Fruit fly (Drosophila melanogaster): ENCODE results near the gene CG11854.

Gene CG11854

dm6 chr3R:25193726-25194204, 48.1 kb upstream of the CG11854 start, which contains the start of gene lobo (continued):
- 0 out of 2 replicates have a peak, but pooled peaks have one; percentile 26 for TF ChIP-seq sisA (GFP tag; IDR thresholded peaks at IDR 0.05)
- TF ChIP-seq Usf (GFP tag; optimal IDR thresholded peaks at IDR 0.05) = peak; percentile 28
- no peak for TF ChIP-seq TFAM (GFP tag; optimal IDR thresholded peaks at IDR 0.05)
- TF ChIP-seq Atf3 (GFP tag; optimal IDR thresholded peaks at IDR 0.05) = peak; percentile 30
- TF ChIP-seq CG3407 (GFP tag; optimal IDR thresholded peaks at IDR 0.05) = peak; percentile 52
- TF ChIP-seq CG31224 (GFP tag; IDR thresholded peaks at IDR 0.05) = peak; percentile 38; the same call in 1 of the 2 replicates
- peak; percentile 57 for TF ChIP-seq pb (GFP tag; optimal IDR thresholded peaks at IDR 0.05)
- peak; percentile 66 for TF ChIP-seq grau (tag; optimal IDR thresholded peaks at IDR 0.05)
- TF ChIP-seq CG15696 (tag; optimal IDR thresholded peaks at IDR 0.05) = peak; percentile 57
- no peak for TF ChIP-seq pros (GFP tag; optimal IDR thresholded peaks at IDR 0.05)
- TF ChIP-seq CG2199 (GFP tag; IDR thresholded peaks at IDR 0.05) = peak; percentile 90
- TF ChIP-seq vfl (GFP tag; optimal IDR thresholded peaks at IDR 0.05) = no peak
- peak; percentile 39 to 61 for TF ChIP-seq Pdp1 (GFP tag; optimal IDR thresholded peaks at IDR 0.05)
- peak; percentile 42 for TF ChIP-seq emc (GFP tag; optimal IDR thresholded peaks at IDR 0.05)
- TF ChIP-seq CG12071 (GFP tag; optimal IDR thresholded peaks at IDR 0.05) = no peak
- TF ChIP-seq Jarid2 (GFP tag; optimal IDR thresholded peaks at IDR 0.05) = peak; percentile 51
- 0 out of 2 replicates have a peak, but pooled peaks have one; percentile 36 for TF ChIP-seq bbx (GFP tag; IDR thresholded peaks at IDR 0.05; ENCODE audit: partially characterized antibody)
- TF ChIP-seq CG1529 (GFP tag; optimal IDR thresholded peaks at IDR 0.05) = peak; percentile 47
- TF ChIP-seq HLHmδ (GFP tag; optimal IDR thresholded peaks at IDR 0.05) = no peak
- TF ChIP-seq crc (GFP tag; optimal IDR thresholded peaks at IDR 0.05) = peak; percentile 62
- TF ChIP-seq CG10979 (tag; optimal IDR thresholded peaks at IDR 0.05) = peak; percentile 46
- peak; percentile 41 for TF ChIP-seq CG4328 (GFP tag; optimal IDR thresholded peaks at IDR 0.05)
- TF ChIP-seq Chrac-16 (GFP tag; optimal IDR thresholded peaks at IDR 0.05) = peak; percentile 1
- peak; percentile 69 for TF ChIP-seq CG8089 (GFP tag; optimal IDR thresholded peaks at IDR 0.05)
- peak; percentile 45 for TF ChIP-seq zfh2 (GFP tag; optimal IDR thresholded peaks at IDR 0.05)
- TF ChIP-seq YL-1 (GFP tag; optimal IDR thresholded peaks at IDR 0.05) = peak; percentile 4
- no peak for TF ChIP-seq usp (GFP tag; optimal IDR thresholded peaks at IDR 0.05)
- no peak for TF ChIP-seq tup (GFP tag; optimal IDR thresholded peaks at IDR 0.05)
- peak; percentile 45 for TF ChIP-seq schlank (tag; optimal IDR thresholded peaks at IDR 0.05)
- peak; percentile 31 for TF ChIP-seq pnt (GFP tag; optimal IDR thresholded peaks at IDR 0.05)
- peak; percentile 78 for TF ChIP-seq sob (GFP tag; IDR thresholded peaks at IDR 0.05)
- TF ChIP-seq CG8281 (tag; optimal IDR thresholded peaks at IDR 0.05) = no peak
- peak; percentile 56 for TF ChIP-seq row (GFP tag; IDR thresholded peaks at IDR 0.05)
- TF ChIP-seq CG17385 (GFP tag; optimal IDR thresholded peaks at IDR 0.05) = peak; percentile 59
- TF ChIP-seq oc (tag; optimal IDR thresholded peaks at IDR 0.05) = peak; percentile 14
- TF ChIP-seq CG6254 (GFP tag; optimal IDR thresholded peaks at IDR 0.05) = no peak
- peak; percentile 82 for TF ChIP-seq Lhr (GFP tag; optimal IDR thresholded peaks at IDR 0.05)
- TF ChIP-seq CG11093 (GFP tag; IDR thresholded peaks at IDR 0.05) = no peak
- peak; percentile 61 for TF ChIP-seq CG17829 (tag; optimal IDR thresholded peaks at IDR 0.05)
- TF ChIP-seq CG10462 (GFP tag; optimal IDR thresholded peaks at IDR 0.05) = peak; percentile 6
- TF ChIP-seq CG13775 (GFP tag; optimal IDR thresholded peaks at IDR 0.05) = peak; percentile 77
- no peak for TF ChIP-seq HLH3B (GFP tag; IDR thresholded peaks at IDR 0.05)
- no peak for TF ChIP-seq sim (GFP tag; IDR thresholded peaks at IDR 0.05)
- TF ChIP-seq Nf-YA (GFP tag; IDR thresholded peaks at IDR 0.05) = no peak
- TF ChIP-seq CG34376 (GFP tag; optimal IDR thresholded peaks at IDR 0.05) = peak; percentile 68
